Worm (Caenorhabditis elegans): ENCODE measurements around the gene C37H5.5.

DNA sequence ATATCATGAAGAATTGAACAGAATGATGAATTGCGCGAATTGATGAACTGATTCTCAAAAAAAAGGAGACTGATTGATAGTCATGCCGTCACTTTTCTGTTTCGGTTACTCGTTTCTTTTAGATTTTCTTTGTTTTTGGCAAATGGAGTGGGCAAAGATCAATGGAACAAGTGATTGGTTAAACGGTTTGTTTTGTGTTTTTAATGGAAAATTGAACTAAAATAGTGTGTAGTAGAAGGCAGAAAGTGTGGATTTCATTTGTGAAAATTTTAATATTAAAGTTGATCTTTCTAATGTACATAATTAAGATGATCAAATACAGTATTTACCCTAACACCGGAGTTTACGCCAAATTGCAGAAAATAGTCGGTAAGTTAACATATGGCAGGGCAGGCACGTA lies 12.8 kb downstream of the C37H5.5 start, which contains the start of gene nas-9:
- TF ChIP-seq rnt-1 (tag; optimal IDR thresholded peaks at IDR 0.05) (no peak), ets-4 (tag; optimal IDR thresholded peaks at IDR 0.05) (no peak), tbx-2 (tag; optimal IDR thresholded peaks at IDR 0.05) (no peak), ama-1 (optimal IDR thresholded peaks at IDR 0.05) (no peak), elt-4 (tag; optimal IDR thresholded peaks at IDR 0.05) (no peak), ztf-16 (tag; optimal IDR thresholded peaks at IDR 0.05) (no peak), hlh-8 (tag; optimal IDR thresholded peaks at IDR 0.05) (no peak), gmeb-2 (tag; optimal IDR thresholded peaks at IDR 0.05) (no peak), madf-2 (tag; optimal IDR thresholded peaks at IDR 0.05) (no peak), sox-2 (GFP tag; IDR thresholded peaks at IDR 0.05) (no peak)

All from whole organism, late embryonic.